Fruit fly (Drosophila melanogaster): ENCODE data around the gene Syt12.

dm6 chrX:13331814-13332701 is 27.0 kb upstream of the Syt12 start:
- TF ChIP-seq CG8478 (optimal IDR thresholded peaks at IDR 0.05) (no peak), CTCF (optimal IDR thresholded peaks at IDR 0.05) (no peak)
